Fruit fly (Drosophila melanogaster) whole organism, embryonic: Measurements from ENCODE around the gene CG32713.

Experiments used
- Bdp1 ChIP-seq: fragments of 200-800 bp; sonication (Bioruptor generic); optimal IDR thresholded peaks from 3 replicates; lab custom pipeline; 2016; ENCODE audit warnings: missing biosample characterization, missing genetic modification characterization
- CG10431 ChIP-seq: fragments of 200-800 bp; sonication (Bioruptor generic); optimal IDR thresholded peaks from 3 replicates; lab custom pipeline; 2018; ENCODE audit warnings: missing biosample characterization, mild to moderate bottlenecking, missing genetic modification characterization
- CG11398 ChIP-seq: fragments of 200-800 bp; sonication (Bioruptor generic); optimal IDR thresholded peaks from 2 replicates; lab custom pipeline; 2016; ENCODE audit warnings: missing biosample characterization, missing genetic modification characterization
- CG11696 ChIP-seq: fragments of 200-800 bp; sonication (Bioruptor generic); IDR thresholded peaks from 2 replicates; pipeline ENCODE4 v1.3.6; 2022; ENCODE audit warnings: missing biosample characterization, missing genetic modification characterization
- CG12071 ChIP-seq: fragments of 200-800 bp; sonication (Bioruptor generic); optimal IDR thresholded peaks from 3 replicates; lab custom pipeline; 2018; ENCODE audit warnings: missing biosample characterization, mild to moderate bottlenecking, missing genetic modification characterization
- CG12744 ChIP-seq: fragments of 200-800 bp; sonication (Bioruptor generic); optimal IDR thresholded peaks from 2 replicates; lab custom pipeline; 2016; ENCODE audit warnings: missing biosample characterization, missing genetic modification characterization
- CG13123 ChIP-seq: fragments of 200-800 bp; sonication (Bioruptor generic); optimal IDR thresholded peaks from 2 replicates; lab custom pipeline; 2016; ENCODE audit warnings: missing biosample characterization, missing genetic modification characterization
- CG15696 ChIP-seq: fragments of 200-800 bp; sonication (Bioruptor generic); optimal IDR thresholded peaks from 2 replicates; lab custom pipeline; 2019; ENCODE audit warnings: missing biosample characterization, mild to moderate bottlenecking, missing genetic modification characterization, moderate library complexity
- CG17328 ChIP-seq: fragments of 200-800 bp; sonication (Bioruptor generic); IDR thresholded peaks from 2 replicates; pipeline ENCODE4 v1.3.6; 2022; ENCODE audit warnings: missing biosample characterization, missing genetic modification characterization
- CG17385 ChIP-seq: fragments of 200-800 bp; sonication (Bioruptor generic); optimal IDR thresholded peaks from 3 replicates; lab custom pipeline; 2018; ENCODE audit warnings: missing biosample characterization, mild to moderate bottlenecking, missing genetic modification characterization
- CG2120 ChIP-seq: fragments of 200-800 bp; sonication (Bioruptor generic); optimal IDR thresholded peaks from 3 replicates; lab custom pipeline; 2016; ENCODE audit warnings: missing biosample characterization, missing genetic modification characterization
- CG2712 ChIP-seq: fragments of 200-800 bp; optimal IDR thresholded peaks from 3 replicates; lab custom pipeline; 2019; ENCODE audit warnings: missing biosample characterization, mild to moderate bottlenecking, missing genetic modification characterization, moderate library complexity
- CG31365 ChIP-seq: fragments of 200-800 bp; sonication (Bioruptor generic); optimal IDR thresholded peaks from 2 replicates; lab custom pipeline; 2018; ENCODE audit warnings: missing biosample characterization, mild to moderate bottlenecking, missing genetic modification characterization
- CG3163 ChIP-seq: fragments of 200-800 bp; sonication (Bioruptor generic); optimal IDR thresholded peaks from 3 replicates; lab custom pipeline; 2016; ENCODE audit warnings: missing biosample characterization, missing genetic modification characterization
- CG33213 ChIP-seq: fragments of 200-800 bp; sonication (Bioruptor generic); optimal IDR thresholded peaks from 3 replicates; lab custom pipeline; 2016; ENCODE audit warnings: missing biosample characterization, missing genetic modification characterization
- CG33557 ChIP-seq: fragments of 200-800 bp; sonication (Bioruptor generic); optimal IDR thresholded peaks from 2 replicates; lab custom pipeline; 2019; ENCODE audit warnings: missing biosample characterization, mild to moderate bottlenecking, missing genetic modification characterization, moderate library complexity
- CG3407 ChIP-seq: fragments of 200-800 bp; sonication (Bioruptor generic); optimal IDR thresholded peaks from 2 replicates; lab custom pipeline; 2018; ENCODE audit warnings: missing biosample characterization, mild to moderate bottlenecking, missing genetic modification characterization
- CG3995 ChIP-seq: fragments of 200-800 bp; sonication (Bioruptor generic); optimal IDR thresholded peaks from 3 replicates; lab custom pipeline; 2016; ENCODE audit warnings: missing biosample characterization, missing genetic modification characterization
- CG4360 ChIP-seq: fragments of 200-800 bp; sonication (Bioruptor generic); IDR thresholded peaks from 2 replicates; pipeline ENCODE4 v1.3.6; 2022; ENCODE audit warnings: missing biosample characterization, missing genetic modification characterization
- CG8281 ChIP-seq: fragments of 200-800 bp; sonication (Bioruptor generic); optimal IDR thresholded peaks from 2 replicates; lab custom pipeline; 2018; ENCODE audit warnings: missing biosample characterization, mild to moderate bottlenecking, missing genetic modification characterization, moderate library complexity
- CG8290 ChIP-seq, 3 experiments: fragments of 200-800 bp; sonication (Bioruptor generic); optimal IDR thresholded peaks; 2 replicates each; lab custom pipeline; 2016 to 2019; ENCODE audit warnings: missing biosample characterization in 3 of 3, missing genetic modification characterization in 3 of 3, mild to moderate bottlenecking in 2 of 3, moderate library complexity in 1 of 3
- CG8359 ChIP-seq: fragments of 200-800 bp; sonication (Bioruptor generic); optimal IDR thresholded peaks from 2 replicates; lab custom pipeline; 2017; ENCODE audit warnings: missing biosample characterization, mild to moderate bottlenecking, missing genetic modification characterization, borderline replicate concordance
- Dip3 ChIP-seq: fragments of 200-800 bp; sonication (Bioruptor generic); optimal IDR thresholded peaks from 3 replicates; lab custom pipeline; 2016; ENCODE audit warnings: missing biosample characterization, missing genetic modification characterization
- Doc3 ChIP-seq: fragments of 200-800 bp; sonication (Bioruptor generic); IDR thresholded peaks from 3 replicates; pipeline ENCODE4 v1.3.6; 2022; ENCODE audit warnings: missing biosample characterization, missing genetic modification characterization; ENCODE audit not compliant: partially characterized antibody
- Fer3 ChIP-seq: fragments of 200-800 bp; sonication (Bioruptor generic); optimal IDR thresholded peaks from 2 replicates; lab custom pipeline; 2018; ENCODE audit warnings: missing biosample characterization, mild to moderate bottlenecking, missing genetic modification characterization, moderate library complexity
- HHEX ChIP-seq: fragments of 200-800 bp; sonication (Bioruptor generic); optimal IDR thresholded peaks from 3 replicates; lab custom pipeline; 2017; ENCODE audit warnings: missing biosample characterization, mild to moderate bottlenecking, missing genetic modification characterization, missing genetic modification reagents
- HLH3B ChIP-seq: fragments of 200-800 bp; sonication (Bioruptor generic); IDR thresholded peaks from 2 replicates; pipeline ENCODE4 v1.3.6; 2022; ENCODE audit warnings: missing biosample characterization, missing genetic modification characterization
- HmgZ ChIP-seq: fragments of 200-800 bp; sonication (Bioruptor generic); optimal IDR thresholded peaks from 2 replicates; lab custom pipeline; 2018; ENCODE audit warnings: missing biosample characterization, mild to moderate bottlenecking, missing genetic modification characterization
- Oli ChIP-seq: fragments of 200-800 bp; sonication (Bioruptor generic); optimal IDR thresholded peaks from 2 replicates; lab custom pipeline; 2018; ENCODE audit warnings: missing biosample characterization, mild to moderate bottlenecking, missing genetic modification characterization, moderate library complexity
- Ptx1 ChIP-seq: fragments of 200-800 bp; sonication (Bioruptor generic); IDR thresholded peaks from 2 replicates; pipeline ENCODE4 v1.3.6; 2022; ENCODE audit warnings: missing biosample characterization, missing genetic modification characterization
- Ravus ChIP-seq: fragments of 200-800 bp; sonication (Bioruptor generic); IDR thresholded peaks from 2 replicates; pipeline ENCODE4 v1.3.6; 2022; ENCODE audit warnings: missing biosample characterization, missing genetic modification characterization
- Xrp1 ChIP-seq: fragments of 200-800 bp; sonication (Bioruptor generic); IDR thresholded peaks from 2 replicates; pipeline ENCODE4 v1.3.6; 2022; ENCODE audit warnings: missing biosample characterization, missing genetic modification characterization
- abd-A ChIP-seq: fragments of 200-800 bp; sonication (Bioruptor generic); optimal IDR thresholded peaks from 3 replicates; lab custom pipeline; 2019; ENCODE audit warnings: missing biosample characterization, mild to moderate bottlenecking, missing genetic modification characterization, moderate library complexity
- corto ChIP-seq: fragments of 200-800 bp; sonication (Bioruptor generic); optimal IDR thresholded peaks from 2 replicates; lab custom pipeline; 2016; ENCODE audit warnings: missing biosample characterization, mild to moderate bottlenecking, missing genetic modification characterization, moderate library complexity
- dpn ChIP-seq, 2 experiments: fragments of 200-800 bp; sonication (Bioruptor generic); optimal IDR thresholded peaks; 3 replicates each; lab custom pipeline; 2016; ENCODE audit warnings: missing biosample characterization in 2 of 2, missing genetic modification characterization in 2 of 2
- gt ChIP-seq: fragments of 200-800 bp; sonication (Bioruptor generic); IDR thresholded peaks from 2 replicates; pipeline ENCODE4 v1.3.6; 2022; ENCODE audit warnings: missing biosample characterization, missing genetic modification characterization
- insv ChIP-seq, 2 experiments: fragments of 200-800 bp; sonication (Bioruptor generic); optimal IDR thresholded peaks; 3 replicates each; lab custom pipeline; 2016 to 2018; ENCODE audit warnings: missing biosample characterization in 2 of 2, missing genetic modification characterization in 2 of 2
- knrl ChIP-seq: fragments of 200-800 bp; sonication (Bioruptor generic); IDR thresholded peaks from 3 replicates; pipeline ENCODE4 v1.3.6; 2022; ENCODE audit warnings: missing biosample characterization, missing genetic modification characterization; ENCODE audit not compliant: partially characterized antibody
- nmo ChIP-seq: fragments of 200-800 bp; sonication (Bioruptor generic); optimal IDR thresholded peaks from 2 replicates; lab custom pipeline; 2018; ENCODE audit warnings: missing biosample characterization, mild to moderate bottlenecking, missing genetic modification characterization, moderate library complexity
- pho ChIP-seq: fragments of 200-800 bp; sonication (Bioruptor generic); optimal IDR thresholded peaks from 2 replicates; lab custom pipeline; 2016; ENCODE audit warnings: missing biosample characterization, missing genetic modification characterization
- pum ChIP-seq: fragments of 200-800 bp; sonication (Bioruptor generic); optimal IDR thresholded peaks from 2 replicates; lab custom pipeline; 2016; ENCODE audit warnings: missing biosample characterization, missing genetic modification characterization
- row ChIP-seq: fragments of 200-800 bp; sonication (Bioruptor generic); IDR thresholded peaks from 3 replicates; pipeline ENCODE4 v1.3.6; 2022; ENCODE audit warnings: missing biosample characterization, missing genetic modification characterization
- run ChIP-seq: fragments of 200-800 bp; sonication (Bioruptor generic); optimal IDR thresholded peaks from 3 replicates; lab custom pipeline; 2018; ENCODE audit warnings: missing biosample characterization, mild to moderate bottlenecking, missing genetic modification characterization
- sqz ChIP-seq: fragments of 200-800 bp; sonication (Bioruptor generic); optimal IDR thresholded peaks from 3 replicates; lab custom pipeline; 2018; ENCODE audit warnings: missing biosample characterization, mild to moderate bottlenecking, missing genetic modification characterization
- ssp ChIP-seq: fragments of 200-800 bp; sonication (Bioruptor generic); IDR thresholded peaks from 2 replicates; pipeline ENCODE4 v1.3.6; 2022; ENCODE audit warnings: missing biosample characterization, missing genetic modification characterization
- tna ChIP-seq: fragments of 200-800 bp; sonication (Bioruptor generic); IDR thresholded peaks from 2 replicates; pipeline ENCODE4 v1.3.6; 2022; ENCODE audit warnings: missing biosample characterization, missing genetic modification characterization; ENCODE audit not compliant: partially characterized antibody
- toy ChIP-seq: fragments of 200-800 bp; sonication (Bioruptor generic); IDR thresholded peaks from 2 replicates; pipeline ENCODE4 v1.3.6; 2022; ENCODE audit warnings: missing biosample characterization, missing genetic modification characterization
- ttk ChIP-seq: fragments of 200-800 bp; sonication (Bioruptor generic); IDR thresholded peaks from 2 replicates; pipeline ENCODE4 v2.1.2; 2022; ENCODE audit warnings: missing biosample characterization, missing genetic modification characterization
- zf30C ChIP-seq: fragments of 200-800 bp; sonication (Bioruptor generic); optimal IDR thresholded peaks from 3 replicates; lab custom pipeline; 2018; ENCODE audit warnings: missing biosample characterization, mild to moderate bottlenecking, missing genetic modification characterization
- zfh2 ChIP-seq: fragments of 200-800 bp; sonication (Bioruptor generic); optimal IDR thresholded peaks from 2 replicates; lab custom pipeline; 2016; ENCODE audit warnings: missing biosample characterization, missing genetic modification characterization

Gene CG32713

dm6 chrX:8411532-8411960, 45.9 kb downstream of the CG32713 start, which contains the start of gene lawc (continued):
- TF ChIP-seq CG8359 (GFP tag; lab: Kevin White, UChicago) (peak; percentile 27), CG13123 (GFP tag; lab: Kevin White, UChicago) (no peak), CG11398 (no peak), Ravus (no peak), insv (GFP tag; optimal IDR thresholded peaks at IDR 0.05; lab: Kevin White, UChicago) (peak in 1 of 2 experiments; percentile 9), corto (GFP tag; lab: Kevin White, UChicago) (peak; percentile 63), pum (GFP tag; lab: Kevin White, UChicago) (no peak), pho (GFP tag; lab: Kevin White, UChicago) (peak; percentile 34), nmo (GFP tag; lab: Kevin White, UChicago) (no peak), tna (GFP tag; lab: Robert Waterston, UW) (no peak; the same call in 1 of the 2 replicates), row (GFP tag; lab: Robert Waterston, UW) (no peak; the same call in 2 of the 3 replicates), dpn (GFP tag; optimal IDR thresholded peaks at IDR 0.05; lab: Kevin White, UChicago) (no peak), Xrp1 (GFP tag; lab: Robert Waterston, UW) (peak; percentile 45), CG11696 (GFP tag; lab: Robert Waterston, UW) (0 out of 2 replicates have a peak, but pooled peaks have one; percentile 18), gt (no peak), Ptx1 (GFP tag; lab: Robert Waterston, UW) (no peak), Doc3 (GFP tag; lab: Robert Waterston, UW) (no peak), CG12071 (GFP tag; lab: Kevin White, UChicago) (peak; percentile 62), zfh2 (no peak), CG31365 (tag; lab: Kevin White, UChicago) (peak; percentile 53), Bdp1 (GFP tag; lab: Kevin White, UChicago) (no peak), CG8290 (GFP tag; optimal IDR thresholded peaks at IDR 0.05; lab: Kevin White, UChicago) (no peak), CG8290 (tag; optimal IDR thresholded peaks at IDR 0.05; lab: Kevin White, UChicago) (peak in 1 of 2 experiments; percentile 85), abd-A (tag; lab: Kevin White, UChicago) (peak; percentile 77), CG17328 (GFP tag; lab: Robert Waterston, UW) (peak; percentile 41; the same call in 1 of the 2 replicates), CG17385 (GFP tag; lab: Kevin White, UChicago) (peak; percentile 74), CG12744 (no peak), CG8281 (tag; lab: Kevin White, UChicago) (no peak), Fer3 (tag; lab: Kevin White, UChicago) (no peak), knrl (GFP tag; lab: Robert Waterston, UW) (no peak), HHEX (GFP tag; lab: Kevin White, UChicago) (no peak), HmgZ (tag; lab: Kevin White, UChicago) (peak; percentile 57), CG10431 (GFP tag; lab: Kevin White, UChicago) (peak; percentile 45), HLH3B (GFP tag; lab: Robert Waterston, UW) (peak; percentile 39; the same call in 1 of the 2 replicates), zf30C (GFP tag; lab: Kevin White, UChicago) (peak; percentile 24), toy (GFP tag; lab: Robert Waterston, UW) (no peak), CG33213 (GFP tag; lab: Kevin White, UChicago) (no peak), CG15696 (tag; lab: Kevin White, UChicago) (no peak), CG2120 (GFP tag; lab: Kevin White, UChicago) (peak; percentile 5), CG3407 (GFP tag; lab: Kevin White, UChicago) (no peak), CG3163 (GFP tag; lab: Kevin White, UChicago) (no peak), Oli (tag; lab: Kevin White, UChicago) (no peak), run (tag; lab: Kevin White, UChicago) (no peak), CG3995 (no peak), ssp (no peak), sqz (peak; percentile 38), CG33557 (GFP tag; lab: Kevin White, UChicago) (no peak), ttk (GFP tag; lab: Robert Waterston, UW) (no peak), CG4360 (GFP tag; lab: Robert Waterston, UW) (no peak), Dip3 (no peak), CG2712 (tag; lab: Kevin White, UChicago) (peak; percentile 16)
